Worm (Caenorhabditis elegans): ENCODE results near the gene Y102A11A.2.
A peak's percentile ranks its signal among the peaks of the same experiment; 100 is the strongest.

Y102A11A.2 gene

DNA sequence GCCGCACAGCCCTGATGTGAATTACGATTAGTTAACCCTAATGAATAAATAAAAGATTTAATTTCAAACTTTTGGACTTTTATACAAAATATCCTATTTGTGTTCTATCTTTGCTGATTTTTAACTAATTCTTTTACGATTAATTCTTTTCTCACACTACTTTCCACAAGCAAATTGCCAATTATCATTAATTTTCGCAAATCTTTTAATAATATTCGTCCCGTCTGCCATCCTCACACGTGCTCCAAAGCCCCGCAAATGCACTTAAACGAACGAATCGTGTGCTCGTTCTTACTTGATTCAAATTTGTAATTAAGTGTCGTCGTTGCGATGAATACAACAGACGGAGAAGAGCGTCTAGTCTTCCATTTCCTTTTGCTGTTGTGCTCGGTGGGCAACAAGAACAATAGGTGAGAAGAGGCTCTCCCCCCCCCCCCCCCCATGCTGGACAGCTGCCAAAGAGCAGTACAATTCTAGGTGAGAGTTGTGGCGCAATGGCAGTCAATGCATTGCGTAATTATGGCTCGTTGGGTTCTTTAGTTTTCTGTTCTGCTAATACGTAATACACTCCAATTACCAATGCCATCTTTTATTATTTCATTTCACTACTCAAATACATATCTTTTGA, 18.2 kb downstream of the Y102A11A.2 start:
- peak; percentile 45 for TF ChIP-seq ceh-31 (tag; optimal IDR thresholded peaks at IDR 0.05)
- peak; percentile 55 for TF ChIP-seq sox-2 (GFP tag; IDR thresholded peaks at IDR 0.05)
- TF ChIP-seq pax-1 (tag; optimal IDR thresholded peaks at IDR 0.05) = no peak
- TF ChIP-seq unc-42 (tag; optimal IDR thresholded peaks at IDR 0.05) = peak; percentile 96

DNA sequence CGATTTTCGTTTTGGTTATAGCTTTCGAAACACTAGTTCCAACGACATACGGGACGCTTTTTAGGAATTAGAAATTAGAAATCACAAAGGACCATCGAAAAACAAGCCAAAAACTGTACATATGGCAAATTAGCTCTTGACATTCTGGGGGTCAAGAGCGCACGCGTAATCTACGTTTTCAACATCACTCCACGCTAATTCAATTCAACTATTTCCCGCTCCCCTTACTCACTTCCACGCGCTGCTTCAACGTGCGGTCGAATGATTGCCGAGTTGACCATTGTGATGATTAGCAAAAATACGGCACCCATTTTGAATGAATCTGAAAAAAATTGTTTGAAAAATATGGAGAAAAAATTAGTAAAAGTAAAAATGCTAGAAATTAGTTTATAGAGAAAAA, 19.2 kb downstream of the Y102A11A.2 start:
- TF ChIP-seq pha-2 (tag; optimal IDR thresholded peaks at IDR 0.05) (no peak), unc-42 (tag; optimal IDR thresholded peaks at IDR 0.05) (peak; percentile 74)

DNA sequence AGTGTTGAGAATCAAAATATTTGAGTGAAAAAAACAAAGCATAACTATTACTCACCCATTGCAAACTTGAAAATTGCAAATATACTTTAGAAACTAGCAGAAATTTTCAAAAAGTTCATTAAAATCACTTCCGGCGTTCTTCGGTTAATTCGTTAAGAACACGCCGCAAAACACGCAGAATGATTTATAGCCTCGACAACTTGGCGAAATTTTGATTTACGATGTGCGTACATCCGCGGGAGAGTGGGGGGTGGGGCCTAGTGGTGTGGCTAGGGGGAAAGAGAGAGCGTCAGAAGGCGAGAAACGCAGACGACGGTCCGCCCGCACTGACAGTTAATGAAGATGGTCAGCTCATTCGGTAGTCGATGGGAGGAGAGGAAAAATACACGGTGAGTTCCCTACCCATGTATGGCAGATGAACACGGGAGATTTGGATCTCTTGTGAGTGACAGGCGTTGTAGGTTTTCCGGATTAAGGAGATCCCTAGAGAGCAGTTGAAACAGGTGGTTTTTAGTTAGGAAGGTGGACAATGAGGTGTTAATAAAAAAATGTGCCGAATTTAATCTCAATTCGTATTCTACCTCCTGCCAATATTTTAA, 19.8 kb downstream of the Y102A11A.2 start, which contains the start of gene igcm-4:
TSS of gene igcm-4 (minus strand) at position 237 of the 599 bp plus-strand sequence.
- TF ChIP-seq ceh-6 (GFP tag; optimal IDR thresholded peaks at IDR 0.05) (no peak), sox-4 (tag; optimal IDR thresholded peaks at IDR 0.05) (no peak), ceh-9 (tag; optimal IDR thresholded peaks at IDR 0.05) (no peak), unc-3 (GFP tag; conservative IDR thresholded peaks at IDR 0.05) (no peak), unc-3 (tag; optimal IDR thresholded peaks at IDR 0.05) (no peak), unc-55 (GFP tag; optimal IDR thresholded peaks at IDR 0.05) (peak; percentile 99), dve-1 (tag; optimal IDR thresholded peaks at IDR 0.05) (no peak), rnt-1 (tag; optimal IDR thresholded peaks at IDR 0.05) (no peak), sdc-2 (tag; optimal IDR thresholded peaks at IDR 0.05) (no peak), ceh-48 (tag; optimal IDR thresholded peaks at IDR 0.05) (no peak), ref-2 (tag; optimal IDR thresholded peaks at IDR 0.05) (peak; percentile 9)

DNA sequence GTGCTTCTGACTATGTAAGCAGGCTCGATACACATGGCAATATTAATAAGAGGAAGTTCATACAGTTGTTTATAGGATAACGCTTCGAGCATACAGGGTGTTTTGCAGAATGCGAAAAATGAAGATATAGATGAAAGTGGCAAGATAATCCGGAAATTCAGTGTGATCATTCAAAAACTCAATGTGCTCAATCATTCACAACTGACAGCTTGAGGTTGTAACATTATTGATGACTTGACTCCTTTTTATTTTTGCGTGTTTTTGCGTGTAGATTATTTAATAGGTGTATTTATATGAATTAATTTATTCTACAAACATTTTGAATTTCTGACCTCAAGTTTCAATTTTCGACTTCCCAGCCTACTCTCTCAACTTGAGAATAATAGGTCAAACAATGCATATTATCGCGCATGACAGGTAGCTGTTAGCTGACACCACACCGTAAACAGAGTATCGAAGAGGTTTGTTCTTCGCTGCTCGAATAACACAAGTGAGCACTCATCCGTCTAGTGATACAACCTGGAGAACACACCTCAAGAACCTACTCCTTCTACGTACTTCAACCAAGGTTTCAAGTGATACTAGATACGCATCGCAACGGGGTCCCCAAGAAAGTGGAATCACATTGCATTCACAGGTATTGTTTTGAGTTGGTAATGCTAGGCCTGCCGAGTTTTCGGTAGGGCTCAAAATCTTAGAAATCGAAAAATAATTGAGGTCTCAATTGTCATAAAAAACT, 20.9 kb downstream of the Y102A11A.2 start:
- TF ChIP-seq unc-55 (GFP tag; optimal IDR thresholded peaks at IDR 0.05) (peak; percentile 66), madf-2 (tag; optimal IDR thresholded peaks at IDR 0.05) (no peak), ceh-9 (tag; optimal IDR thresholded peaks at IDR 0.05) (no peak), pha-2 (tag; optimal IDR thresholded peaks at IDR 0.05) (peak; percentile 19), ceh-22 (tag; optimal IDR thresholded peaks at IDR 0.05) (peak; percentile 66)

DNA sequence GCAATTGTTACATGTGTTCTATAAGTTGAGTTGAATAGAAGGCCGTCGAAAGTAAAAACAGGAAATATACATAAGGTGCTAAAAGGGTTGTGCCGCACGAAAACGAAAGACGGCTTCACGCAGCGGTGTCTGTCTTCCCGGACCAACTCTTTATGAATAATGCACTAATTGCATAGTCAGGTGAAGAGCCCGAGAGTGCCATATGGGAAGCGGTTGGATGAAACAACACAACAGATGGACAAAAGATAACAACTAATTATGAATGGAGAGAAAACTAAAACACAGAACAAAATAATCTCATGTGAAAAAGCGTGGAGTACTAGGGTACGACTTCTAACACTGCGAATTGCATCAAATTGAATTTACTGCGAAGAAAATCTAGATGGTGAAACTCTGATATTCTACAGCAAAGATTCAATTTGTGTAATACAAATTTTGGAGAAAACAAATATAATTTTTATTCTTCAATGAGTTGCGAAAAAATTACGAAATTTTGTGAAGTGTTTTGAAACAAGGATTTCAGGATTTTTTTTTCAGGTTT, 22.5 kb downstream of the Y102A11A.2 start:
- TF ChIP-seq tbx-2 (tag; optimal IDR thresholded peaks at IDR 0.05) (no peak), K02D7.2 (tag; optimal IDR thresholded peaks at IDR 0.05) (no peak), T23F11.4 (GFP tag; optimal IDR thresholded peaks at IDR 0.05) (no peak), ttx-3 (tag; optimal IDR thresholded peaks at IDR 0.05) (no peak), fax-1 (tag; optimal IDR thresholded peaks at IDR 0.05) (no peak), ceh-31 (tag; optimal IDR thresholded peaks at IDR 0.05) (peak; percentile 66), ceh-2 (tag; optimal IDR thresholded peaks at IDR 0.05) (no peak), dve-1 (tag; optimal IDR thresholded peaks at IDR 0.05) (no peak), elt-2 (tag; optimal IDR thresholded peaks at IDR 0.05) (no peak), ceh-9 (tag; optimal IDR thresholded peaks at IDR 0.05) (no peak), pag-3 (tag; optimal IDR thresholded peaks at IDR 0.05; ENCODE audit: borderline replicate concordance) (no peak), C08G9.2 (tag; optimal IDR thresholded peaks at IDR 0.05) (no peak), C38D4.7 (GFP tag; optimal IDR thresholded peaks at IDR 0.05) (no peak), nfya-1 (tag; optimal IDR thresholded peaks at IDR 0.05) (no peak), odd-2 (tag; optimal IDR thresholded peaks at IDR 0.05) (no peak), ref-2 (tag; optimal IDR thresholded peaks at IDR 0.05) (peak; percentile 23), hlh-13 (GFP tag; optimal IDR thresholded peaks at IDR 0.05) (no peak), K09A11.1 (tag; optimal IDR thresholded peaks at IDR 0.05; ENCODE audit: insufficient read depth) (no peak), unc-42 (tag; optimal IDR thresholded peaks at IDR 0.05) (peak; percentile 89)

All from whole organism, late embryonic.